Worm (Caenorhabditis elegans) whole organism, late embryonic: ENCODE results near the gene hpo-36.

ENCODE experiments used
- F13H6.1 ChIP-seq: sonication (generic microtip); optimal IDR thresholded peaks from 2 replicates; lab custom pipeline; 2016; ENCODE audit warnings: missing genetic modification characterization, missing compliant biosample characterization
- K02D7.2 ChIP-seq: sonication (generic microtip); optimal IDR thresholded peaks from 2 replicates; lab custom pipeline; 2017; ENCODE audit warnings: mild to moderate bottlenecking, missing genetic modification characterization, missing compliant biosample characterization
- T23F11.4 ChIP-seq: fragments of 200-800 bp; sonication (Bioruptor generic); optimal IDR thresholded peaks from 2 replicates; lab custom pipeline; 2018; ENCODE audit warnings: mild to moderate bottlenecking, missing genetic modification characterization, missing compliant biosample characterization
- Y22D7AL.16 ChIP-seq: sonication (generic microtip); optimal IDR thresholded peaks from 2 replicates; lab custom pipeline; 2016; ENCODE audit warnings: missing genetic modification characterization, missing compliant biosample characterization
- ceh-18 ChIP-seq: sonication (generic microtip); optimal IDR thresholded peaks from 2 replicates; lab custom pipeline; 2016; ENCODE audit warnings: missing genetic modification characterization, missing compliant biosample characterization
- ceh-19 ChIP-seq: fragments of 200-800 bp; sonication (Bioruptor generic); optimal IDR thresholded peaks from 2 replicates; lab custom pipeline; 2018; ENCODE audit warnings: mild to moderate bottlenecking, missing genetic modification characterization, missing compliant biosample characterization
- ceh-2 ChIP-seq: sonication (generic microtip); optimal IDR thresholded peaks from 2 replicates; lab custom pipeline; 2016; ENCODE audit warnings: missing genotype, missing genetic modification characterization, missing compliant biosample characterization
- ceh-45 ChIP-seq: fragments of 200-800 bp; sonication (Bioruptor generic); IDR thresholded peaks from 2 replicates; pipeline ENCODE4 v1.3.6; 2022; ENCODE audit warnings: missing genetic modification reagents, missing genetic modification characterization, missing compliant biosample characterization
- ceh-6 ChIP-seq: fragments of 200-800 bp; sonication (Bioruptor generic); optimal IDR thresholded peaks from 2 replicates; lab custom pipeline; 2018; ENCODE audit warnings: mild to moderate bottlenecking, missing genetic modification characterization, missing compliant biosample characterization
- ceh-9 ChIP-seq: sonication (generic microtip); optimal IDR thresholded peaks from 2 replicates; lab custom pipeline; 2016; ENCODE audit warnings: mild to moderate bottlenecking, missing genetic modification characterization, inconsistent platforms, missing compliant biosample characterization
- che-1 ChIP-seq: sonication (generic microtip); optimal IDR thresholded peaks from 2 replicates; lab custom pipeline; 2016; ENCODE audit warnings: mild to moderate bottlenecking, missing genetic modification characterization, missing compliant biosample characterization
- dve-1 ChIP-seq: sonication (generic microtip); optimal IDR thresholded peaks from 2 replicates; lab custom pipeline; 2017; ENCODE audit warnings: antibody characterized with exemption, mild to moderate bottlenecking, missing genetic modification characterization, missing compliant biosample characterization
- ets-4 ChIP-seq: sonication (generic microtip); optimal IDR thresholded peaks from 2 replicates; lab custom pipeline; 2016; ENCODE audit warnings: missing genetic modification characterization, missing compliant biosample characterization
- fkh-6 ChIP-seq: sonication (generic microtip); optimal IDR thresholded peaks from 2 replicates; lab custom pipeline; 2016; ENCODE audit warnings: missing genetic modification characterization, missing compliant biosample characterization
- gmeb-2 ChIP-seq: sonication (generic microtip); optimal IDR thresholded peaks from 2 replicates; lab custom pipeline; 2016; ENCODE audit warnings: missing genetic modification characterization, inconsistent platforms, missing compliant biosample characterization
- hlh-13 ChIP-seq: fragments of 200-800 bp; sonication (Bioruptor generic); optimal IDR thresholded peaks from 2 replicates; lab custom pipeline; 2018; ENCODE audit warnings: mild to moderate bottlenecking, missing genetic modification characterization, missing compliant biosample characterization
- hlh-30 ChIP-seq: sonication (generic microtip); optimal IDR thresholded peaks from 2 replicates; lab custom pipeline; 2017; ENCODE audit warnings: antibody characterized with exemption, missing genetic modification characterization, missing compliant biosample characterization; ENCODE audit not compliant: insufficient read depth
- hlh-6 ChIP-seq: sonication (generic microtip); optimal IDR thresholded peaks from 2 replicates; lab custom pipeline; 2016; ENCODE audit warnings: missing genotype, missing genetic modification characterization, missing compliant biosample characterization
- hlh-8 ChIP-seq: sonication (generic microtip); optimal IDR thresholded peaks from 2 replicates; lab custom pipeline; 2016; ENCODE audit warnings: missing genotype, missing genetic modification characterization, missing compliant biosample characterization
- lim-6 ChIP-seq: sonication (generic microtip); optimal IDR thresholded peaks from 2 replicates; lab custom pipeline; 2016; ENCODE audit warnings: missing genetic modification characterization, missing compliant biosample characterization
- madf-2 ChIP-seq: sonication (generic microtip); optimal IDR thresholded peaks from 2 replicates; lab custom pipeline; 2017; ENCODE audit warnings: missing genetic modification characterization, missing compliant biosample characterization
- nfya-1 ChIP-seq: sonication (generic microtip); optimal IDR thresholded peaks from 2 replicates; lab custom pipeline; 2017; ENCODE audit warnings: missing genetic modification characterization, mild to moderate bottlenecking, missing compliant biosample characterization, antibody characterized with exemption, moderate library complexity
- nhr-232 ChIP-seq: sonication (generic microtip); optimal IDR thresholded peaks from 2 replicates; lab custom pipeline; 2016; ENCODE audit warnings: missing genetic modification characterization, missing compliant biosample characterization
- odd-2 ChIP-seq: sonication (generic microtip); optimal IDR thresholded peaks from 2 replicates; lab custom pipeline; 2017; ENCODE audit warnings: antibody characterized with exemption, mild to moderate bottlenecking, missing genetic modification characterization, missing compliant biosample characterization
- pros-1 ChIP-seq: fragments of 150-350 bp; optimal IDR thresholded peaks from 2 replicates; lab custom pipeline; 2014; ENCODE audit warnings: missing biosample characterization, missing genetic modification reagents, missing genetic modification characterization
- ref-2 ChIP-seq: sonication (generic microtip); optimal IDR thresholded peaks from 2 replicates; lab custom pipeline; 2016; ENCODE audit warnings: missing genetic modification characterization, missing compliant biosample characterization
- rnt-1 ChIP-seq: sonication (generic microtip); optimal IDR thresholded peaks from 2 replicates; lab custom pipeline; 2016; ENCODE audit warnings: missing genetic modification characterization, missing compliant biosample characterization
- sdc-2 ChIP-seq: sonication (generic microtip); optimal IDR thresholded peaks from 2 replicates; lab custom pipeline; 2016; ENCODE audit warnings: missing genotype, missing genetic modification characterization, missing compliant biosample characterization
- sox-2 ChIP-seq: fragments of 200-800 bp; sonication (Bioruptor generic); IDR thresholded peaks from 2 replicates; pipeline ENCODE4 v1.3.6; 2022; ENCODE audit warnings: missing genetic modification reagents, missing genetic modification characterization, missing compliant biosample characterization
- syd-9 ChIP-seq: sonication (generic microtip); optimal IDR thresholded peaks from 2 replicates; lab custom pipeline; 2016; ENCODE audit warnings: mild to moderate bottlenecking, missing genetic modification characterization, moderate library complexity, missing compliant biosample characterization
- tbx-7 ChIP-seq: sonication (generic microtip); optimal IDR thresholded peaks from 2 replicates; lab custom pipeline; 2016; ENCODE audit warnings: missing genotype, missing genetic modification characterization, missing compliant biosample characterization
- unc-3 ChIP-seq, 2 experiments: fragments of 200-800 bp in 1 of 2; sonication (Bioruptor generic) in 1 of 2; sonication (generic microtip) in 1 of 2; conservative IDR thresholded peaks in 1 of 2; optimal IDR thresholded peaks in 1 of 2; 2 replicates each; pipeline versions ENCODE4 v1.3.6 to Lab custom; 2016 to 2022; ENCODE audit warnings: missing compliant biosample characterization in 2 of 2, missing genetic modification characterization in 2 of 2, missing genetic modification reagents in 1 of 2
- unc-42 ChIP-seq: sonication (generic microtip); optimal IDR thresholded peaks from 2 replicates; lab custom pipeline; 2016; ENCODE audit warnings: missing genotype, missing genetic modification characterization, missing compliant biosample characterization
- unc-55 ChIP-seq: sonication (generic microtip); optimal IDR thresholded peaks from 2 replicates; lab custom pipeline; 2017; ENCODE audit warnings: missing biosample characterization, missing genetic modification reagents, missing genetic modification characterization
- unc-86 ChIP-seq: sonication (generic microtip); optimal IDR thresholded peaks from 2 replicates; lab custom pipeline; 2016; ENCODE audit warnings: missing genetic modification characterization, missing compliant biosample characterization
- zip-5 ChIP-seq: sonication (generic microtip); optimal IDR thresholded peaks from 2 replicates; lab custom pipeline; 2016; ENCODE audit warnings: missing genetic modification characterization, missing compliant biosample characterization
- ztf-16 ChIP-seq: sonication (generic microtip); optimal IDR thresholded peaks from 2 replicates; lab custom pipeline; 2017; ENCODE audit warnings: missing genetic modification characterization, missing compliant biosample characterization

The hpo-36 gene

ce11 chrV:3686292-3686691, 52.9 kb downstream of the hpo-36 start:
- TF ChIP-seq T23F11.4 (GFP tag; lab: Kevin White, UChicago): no peak
- no peak for TF ChIP-seq che-1 (tag; lab: Kevin White, UChicago)
- TF ChIP-seq Y22D7AL.16 (tag; lab: Kevin White, UChicago): no peak
- no peak for TF ChIP-seq hlh-13
- no peak for TF ChIP-seq ceh-2
- TF ChIP-seq gmeb-2: no peak
- TF ChIP-seq ets-4 (tag; lab: Kevin White, UChicago): no peak
- TF ChIP-seq odd-2 (tag; lab: Kevin White, UChicago): no peak
- TF ChIP-seq syd-9 (tag; lab: Kevin White, UChicago): no peak
- no peak for TF ChIP-seq unc-42 (tag; lab: Kevin White, UChicago)
- no peak for TF ChIP-seq K02D7.2 (tag; lab: Kevin White, UChicago)
- no peak for TF ChIP-seq sdc-2
- no peak for TF ChIP-seq ceh-9 (tag; lab: Kevin White, UChicago)
- TF ChIP-seq unc-3 (GFP tag; conservative IDR thresholded peaks at IDR 0.05; lab: Robert Waterston, UW): no peak
- TF ChIP-seq unc-3 (tag; optimal IDR thresholded peaks at IDR 0.05; lab: Kevin White, UChicago): no peak
- no peak for TF ChIP-seq ref-2 (tag; lab: Kevin White, UChicago)
- no peak for TF ChIP-seq hlh-8 (tag; lab: Kevin White, UChicago)
- TF ChIP-seq nfya-1 (tag; lab: Kevin White, UChicago): no peak

- TF ChIP-seq rnt-1 (tag; lab: Kevin White, UChicago): no peak
- no peak for TF ChIP-seq lim-6 (tag; lab: Kevin White, UChicago)
- TF ChIP-seq hlh-6 (tag; lab: Kevin White, UChicago): no peak
- TF ChIP-seq odd-2 (tag; lab: Kevin White, UChicago): no peak
- TF ChIP-seq madf-2: no peak
- no peak for TF ChIP-seq ceh-19 (GFP tag; lab: Kevin White, UChicago)
- TF ChIP-seq nfya-1 (tag; lab: Kevin White, UChicago): no peak
- no peak for TF ChIP-seq zip-5 (tag; lab: Kevin White, UChicago)
- no peak for TF ChIP-seq ceh-45 (GFP tag; lab: Robert Waterston, UW)
- TF ChIP-seq F13H6.1 (tag; lab: Kevin White, UChicago): no peak
- TF ChIP-seq unc-55 (GFP tag; lab: Kevin White, UChicago): peak; percentile 16
- peak; percentile 35 for TF ChIP-seq ceh-18 (tag; lab: Kevin White, UChicago)
- no peak for TF ChIP-seq pros-1 (tag; lab: Kevin White, UChicago)
- TF ChIP-seq syd-9 (tag; lab: Kevin White, UChicago): no peak
- TF ChIP-seq nhr-232: no peak
- peak; percentile 40 for TF ChIP-seq hlh-30 (tag; lab: Kevin White, UChicago)
- TF ChIP-seq, all 69 proteins: peak for 3
Observed at ce11 chrV:3685790-3686208, 53.4 kb downstream of the hpo-36 start, which contains the start of gene W08A12.2. Gene W08A12.2, minus strand, starts transcription at chrV:3685892.

- TF ChIP-seq K02D7.2 (tag; lab: Kevin White, UChicago) (no peak), ztf-16 (tag; lab: Kevin White, UChicago) (no peak), unc-86 (tag; lab: Kevin White, UChicago) (no peak), zip-5 (tag; lab: Kevin White, UChicago) (no peak)
Observed at ce11 chrV:3682553-3682952, 56.6 kb downstream of the hpo-36 start, which contains the start of gene W08A12.3. Gene W08A12.3, plus strand, starts transcription at chrV:3682853.

ce11 chrV:3678513-3678912, 60.7 kb downstream of the hpo-36 start:
- no peak for TF ChIP-seq fkh-6
- no peak for TF ChIP-seq ceh-19 (GFP tag; lab: Kevin White, UChicago)
- no peak for TF ChIP-seq tbx-7 (tag; lab: Kevin White, UChicago)
- no peak for TF ChIP-seq dve-1 (tag; lab: Kevin White, UChicago)
- TF ChIP-seq ceh-6 (GFP tag; lab: Kevin White, UChicago): no peak
- TF ChIP-seq nfya-1 (tag; lab: Kevin White, UChicago): peak; percentile 52
- no peak for TF ChIP-seq sox-2 (GFP tag; lab: Robert Waterston, UW)
